Worm (Caenorhabditis elegans): ENCODE measurements around the gene dpyd-1.

DNA sequence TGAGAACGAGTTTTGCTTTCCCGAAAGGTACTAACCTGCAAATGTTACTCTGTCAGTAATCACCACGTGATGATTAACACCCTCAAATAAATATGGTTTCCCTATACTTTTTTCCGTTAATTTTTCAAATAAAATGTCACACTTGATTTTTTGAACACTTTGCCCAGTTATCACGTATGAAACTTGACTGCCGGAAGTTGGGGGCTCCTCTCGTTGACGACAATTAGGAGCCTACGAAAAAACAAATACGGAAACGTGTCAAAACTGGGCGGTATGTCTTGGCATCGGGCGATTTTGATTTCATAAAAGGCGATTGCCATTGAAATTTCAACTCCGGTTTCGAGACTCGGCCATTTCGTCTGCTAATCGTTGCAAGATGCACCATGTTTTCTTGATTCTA lies 19.7 kb upstream of the dpyd-1 start, which contains the start of gene C25F6.8:
- TF ChIP-seq lir-3 (tag; optimal IDR thresholded peaks at IDR 0.05; ENCODE audit: poor library complexity) (no peak), unc-98 (GFP tag; IDR thresholded peaks at IDR 0.05) (no peak), aly-2 (tag; optimal IDR thresholded peaks at IDR 0.05) (no peak), elt-2 (tag; optimal IDR thresholded peaks at IDR 0.05) (no peak), tlp-1 (tag; optimal IDR thresholded peaks at IDR 0.05) (no peak), snpc-4 (tag; optimal IDR thresholded peaks at IDR 0.05) (no peak), fos-1 (tag; optimal IDR thresholded peaks at IDR 0.05) (no peak), fkh-10 (GFP tag; optimal IDR thresholded peaks at IDR 0.05) (no peak), ceh-90 (tag; optimal IDR thresholded peaks at IDR 0.05) (no peak)

Data from whole organism, L1 larva.